Worm (Caenorhabditis elegans): Measurements from ENCODE around the gene R02D5.1.

ce11 chrV:14499074-14499864 is 8.8 kb upstream of the R02D5.1 start:
- TF ChIP-seq flt-1 (GFP tag; IDR thresholded peaks at IDR 0.05) (no peak), ama-1 (optimal IDR thresholded peaks at IDR 0.05) (no peak), tra-4 (tag; optimal IDR thresholded peaks at IDR 0.05) (no peak), ets-7 (tag; optimal IDR thresholded peaks at IDR 0.05) (no peak), tbx-37 (GFP tag; conservative IDR thresholded peaks at IDR 0.05) (no peak), ceh-36 (tag; optimal IDR thresholded peaks at IDR 0.05) (no peak), sea-1 (GFP tag; conservative IDR thresholded peaks at IDR 0.05) (no peak)
